Worm (Caenorhabditis elegans): ENCODE measurements around the gene F11A10.6.

- TF ChIP-seq him-1 (tag; optimal IDR thresholded peaks at IDR 0.05) (no peak), W03F9.2 (tag; optimal IDR thresholded peaks at IDR 0.05) (no peak)
Observed at ce11 chrIV:12105558-12105957, 16.1 kb upstream of the F11A10.6 start, which contains the start of gene M18.3.

All from whole organism, L4/young adult.